Worm (Caenorhabditis elegans) whole organism, early embryonic: ENCODE data around the gene uso-1.

ENCODE experiments used
- B0310.2 ChIP-seq: sonication (generic microtip); optimal IDR thresholded peaks from 2 replicates; lab custom pipeline; 2016; ENCODE audit warnings: mild to moderate bottlenecking, missing genetic modification characterization, missing compliant biosample characterization
- F13C5.2 ChIP-seq: sonication (generic microtip); optimal IDR thresholded peaks from 2 replicates; lab custom pipeline; 2017; ENCODE audit warnings: mild to moderate bottlenecking, missing genetic modification characterization, inconsistent platforms, missing compliant biosample characterization
- aly-1 ChIP-seq: sonication (generic microtip); optimal IDR thresholded peaks from 2 replicates; lab custom pipeline; 2016; ENCODE audit warnings: missing genetic modification characterization, missing compliant biosample characterization
- ama-1 ChIP-seq: fragments of 150-350 bp; optimal IDR thresholded peaks from 2 replicates; lab custom pipeline; 2014
- ceh-13 ChIP-seq: fragments of 200-800 bp; sonication (Bioruptor generic); optimal IDR thresholded peaks from 2 replicates; lab custom pipeline; 2018; ENCODE audit warnings: mild to moderate bottlenecking, missing genetic modification characterization, missing compliant biosample characterization
- ceh-36 ChIP-seq: sonication (generic microtip); optimal IDR thresholded peaks from 2 replicates; lab custom pipeline; 2016; ENCODE audit warnings: missing genetic modification characterization, inconsistent platforms, missing compliant biosample characterization
- ets-7 ChIP-seq: sonication (generic microtip); optimal IDR thresholded peaks from 2 replicates; lab custom pipeline; 2016; ENCODE audit warnings: missing genotype, missing genetic modification characterization, missing compliant biosample characterization
- flt-1 ChIP-seq: fragments of 200-800 bp; sonication (Bioruptor generic); IDR thresholded peaks from 2 replicates; pipeline ENCODE4 v1.3.6; 2022; ENCODE audit warnings: missing genetic modification characterization, missing compliant biosample characterization
- hmbx-1 ChIP-seq: sonication (generic microtip); optimal IDR thresholded peaks from 2 replicates; lab custom pipeline; 2016; ENCODE audit warnings: mild to moderate bottlenecking, missing genetic modification characterization, missing compliant biosample characterization
- hmg-4 ChIP-seq: fragments of 200-800 bp; sonication (Bioruptor generic); optimal IDR thresholded peaks from 2 replicates; lab custom pipeline; 2018; ENCODE audit warnings: mild to moderate bottlenecking, missing genetic modification characterization, missing compliant biosample characterization
- hnd-1 ChIP-seq: sonication (generic microtip); optimal IDR thresholded peaks from 2 replicates; lab custom pipeline; 2016; ENCODE audit warnings: missing genetic modification characterization, missing compliant biosample characterization
- pes-1 ChIP-seq: fragments of 200-800 bp; sonication (Bioruptor generic); IDR thresholded peaks from 2 replicates; pipeline ENCODE4 v1.3.6; 2022; ENCODE audit warnings: missing genetic modification reagents, missing genetic modification characterization, missing compliant biosample characterization
- scrt-1 ChIP-seq: fragments of 200-800 bp; sonication (Bioruptor generic); IDR thresholded peaks from 2 replicates; pipeline ENCODE4 v1.3.6; 2022; ENCODE audit warnings: missing genetic modification characterization, missing compliant biosample characterization
- sea-1 ChIP-seq: fragments of 200-800 bp; sonication (Bioruptor generic); conservative IDR thresholded peaks from 2 replicates; pipeline ENCODE4 v1.3.6; 2022; ENCODE audit warnings: missing genetic modification characterization, missing compliant biosample characterization
- tbx-11 ChIP-seq: fragments of 200-800 bp; sonication (Bioruptor generic); IDR thresholded peaks from 2 replicates; pipeline ENCODE4 v1.3.6; 2022; ENCODE audit warnings: missing genetic modification characterization, missing compliant biosample characterization
- tbx-37 ChIP-seq: fragments of 200-800 bp; sonication (Bioruptor generic); conservative IDR thresholded peaks from 2 replicates; pipeline ENCODE4 v1.3.6; 2022; ENCODE audit warnings: missing genetic modification reagents, missing genetic modification characterization, missing compliant biosample characterization
- tra-4 ChIP-seq: sonication (generic microtip); optimal IDR thresholded peaks from 2 replicates; lab custom pipeline; 2017; ENCODE audit warnings: missing genetic modification characterization, missing compliant biosample characterization

Gene uso-1

ce11 chrIV:13483596-13483995, 29.0 kb upstream of the uso-1 start:
- TF ChIP-seq F13C5.2 (no peak), hmg-4 (no peak), tbx-11 (GFP tag; lab: Robert Waterston, UW) (no peak), hnd-1 (tag; lab: Kevin White, UChicago) (no peak), flt-1 (GFP tag; lab: Robert Waterston, UW) (no peak)

- TF ChIP-seq scrt-1 (GFP tag; lab: Robert Waterston, UW) (no peak), sea-1 (GFP tag; lab: Robert Waterston, UW) (no peak), tra-4 (tag; lab: Kevin White, UChicago) (no peak), B0310.2 (tag; lab: Kevin White, UChicago) (no peak), hmg-4 (no peak), tbx-37 (GFP tag; lab: Robert Waterston, UW) (no peak), ama-1 (lab: Kevin White, UChicago) (no peak), hnd-1 (tag; lab: Kevin White, UChicago) (no peak), ets-7 (tag; lab: Kevin White, UChicago) (no peak), F13C5.2 (no peak), tbx-11 (GFP tag; lab: Robert Waterston, UW) (no peak), flt-1 (GFP tag; lab: Robert Waterston, UW) (no peak), ceh-13 (GFP tag; lab: Kevin White, UChicago) (no peak), aly-1 (tag; lab: Kevin White, UChicago) (no peak), ceh-36 (tag; lab: Kevin White, UChicago) (no peak), hmbx-1 (tag; lab: Kevin White, UChicago) (no peak), pes-1 (GFP tag; lab: Robert Waterston, UW) (no peak)
Observed at ce11 chrIV:13482469-13482868, 27.9 kb upstream of the uso-1 start, which contains the start of gene Y38H8A.1. Gene Y38H8A.1 (plus strand): TSS chrIV:13482769.

ce11 chrIV:13474132-13474531, 19.5 kb upstream of the uso-1 start, which contains the start of gene Y38H8A.2:
Gene Y38H8A.2 (plus strand): TSS chrIV:13474432.
- TF ChIP-seq ceh-13 (GFP tag; lab: Kevin White, UChicago) (no peak), ama-1 (lab: Kevin White, UChicago) (no peak), ceh-36 (tag; lab: Kevin White, UChicago) (no peak), B0310.2 (tag; lab: Kevin White, UChicago) (no peak)

- TF ChIP-seq ama-1 (lab: Kevin White, UChicago), result no peak
Observed at ce11 chrIV:13472011-13472410, 17.4 kb upstream of the uso-1 start, which contains the start of the genes ttbk-8.1 and Y38H8A.4. Gene ttbk-8.1 (plus strand): TSS chrIV:13472311. Gene Y38H8A.4 (minus strand): TSS chrIV:13472376.

ce11 chrIV:13465797-13466196, 11.2 kb upstream of the uso-1 start, which contains the start of gene fezf-1:
Gene fezf-1 (plus strand): TSS chrIV:13466097.
- TF ChIP-seq hnd-1 (tag; lab: Kevin White, UChicago) (no peak), hmbx-1 (tag; lab: Kevin White, UChicago) (no peak)

ce11 chrIV:13463889-13464288, 9.3 kb upstream of the uso-1 start:
- TF ChIP-seq flt-1 (GFP tag; lab: Robert Waterston, UW), result peak; percentile 62; the same call in 1 of the 2 replicates
- peak; percentile 66; the same call in 1 of the 2 replicates for TF ChIP-seq pes-1 (GFP tag; lab: Robert Waterston, UW)

ce11 chrIV:13460876-13461275, 6.3 kb upstream of the uso-1 start, which contains the start of gene Y38H8A.12:
Gene Y38H8A.12 (minus strand): TSS chrIV:13460976.
- TF ChIP-seq scrt-1 (GFP tag; lab: Robert Waterston, UW) (no peak), ceh-36 (tag; lab: Kevin White, UChicago) (no peak), pes-1 (GFP tag; lab: Robert Waterston, UW) (no peak), tra-4 (tag; lab: Kevin White, UChicago) (no peak), ama-1 (lab: Kevin White, UChicago) (no peak), hmg-4 (no peak), flt-1 (GFP tag; lab: Robert Waterston, UW) (no peak), ceh-13 (GFP tag; lab: Kevin White, UChicago) (no peak), hnd-1 (tag; lab: Kevin White, UChicago) (no peak), sea-1 (GFP tag; lab: Robert Waterston, UW) (no peak), F13C5.2 (no peak), B0310.2 (tag; lab: Kevin White, UChicago) (no peak)

ce11 chrIV:13458237-13458636, 3.6 kb upstream of the uso-1 start:
- TF ChIP-seq ceh-13 (GFP tag; lab: Kevin White, UChicago), result no peak
- 0 out of 2 replicates have a peak, but pooled peaks have one; percentile 5 for TF ChIP-seq scrt-1 (GFP tag; lab: Robert Waterston, UW)

- TF ChIP-seq sea-1 (GFP tag; lab: Robert Waterston, UW), result no peak
- TF ChIP-seq flt-1 (GFP tag; lab: Robert Waterston, UW), result no peak
- TF ChIP-seq ceh-13 (GFP tag; lab: Kevin White, UChicago), result no peak
- TF ChIP-seq B0310.2 (tag; lab: Kevin White, UChicago), result no peak
- TF ChIP-seq ets-7 (tag; lab: Kevin White, UChicago), result no peak
- TF ChIP-seq ceh-36 (tag; lab: Kevin White, UChicago), result no peak
- no peak for TF ChIP-seq scrt-1 (GFP tag; lab: Robert Waterston, UW)
- TF ChIP-seq tra-4 (tag; lab: Kevin White, UChicago), result no peak
- no peak for TF ChIP-seq pes-1 (GFP tag; lab: Robert Waterston, UW)
- no peak for TF ChIP-seq tbx-11 (GFP tag; lab: Robert Waterston, UW)
- no peak for TF ChIP-seq aly-1 (tag; lab: Kevin White, UChicago)
- no peak for TF ChIP-seq hnd-1 (tag; lab: Kevin White, UChicago)
- TF ChIP-seq F13C5.2, result no peak
- no peak for TF ChIP-seq ama-1 (lab: Kevin White, UChicago)
- TF ChIP-seq hmg-4, result no peak
- TF ChIP-seq tbx-37 (GFP tag; lab: Robert Waterston, UW), result no peak
- TF ChIP-seq hmbx-1 (tag; lab: Kevin White, UChicago), result no peak
Observed at ce11 chrIV:13456893-13457292, 2.3 kb upstream of the uso-1 start.
